Fruit fly (Drosophila melanogaster) ovary, adult (tissue): ENCODE measurements around the gene Yp1.

Experiments used
- CG17801 ChIP-seq: fragments of 200-800 bp; optimal IDR thresholded peaks from 2 replicates; lab custom pipeline; 2019; ENCODE audit warnings: missing biosample characterization, mild to moderate bottlenecking, missing genetic modification characterization, moderate library complexity; ENCODE audit not compliant: partially characterized antibody

The Yp1 gene

dm6 chrX:10053547-10053946 lies at the start of gene Yp1:
Yp1 (plus strand) TSS chrX:10053811.
- no peak for TF ChIP-seq CG17801 (GFP tag; lab: Kevin White, UChicago)

DNA sequence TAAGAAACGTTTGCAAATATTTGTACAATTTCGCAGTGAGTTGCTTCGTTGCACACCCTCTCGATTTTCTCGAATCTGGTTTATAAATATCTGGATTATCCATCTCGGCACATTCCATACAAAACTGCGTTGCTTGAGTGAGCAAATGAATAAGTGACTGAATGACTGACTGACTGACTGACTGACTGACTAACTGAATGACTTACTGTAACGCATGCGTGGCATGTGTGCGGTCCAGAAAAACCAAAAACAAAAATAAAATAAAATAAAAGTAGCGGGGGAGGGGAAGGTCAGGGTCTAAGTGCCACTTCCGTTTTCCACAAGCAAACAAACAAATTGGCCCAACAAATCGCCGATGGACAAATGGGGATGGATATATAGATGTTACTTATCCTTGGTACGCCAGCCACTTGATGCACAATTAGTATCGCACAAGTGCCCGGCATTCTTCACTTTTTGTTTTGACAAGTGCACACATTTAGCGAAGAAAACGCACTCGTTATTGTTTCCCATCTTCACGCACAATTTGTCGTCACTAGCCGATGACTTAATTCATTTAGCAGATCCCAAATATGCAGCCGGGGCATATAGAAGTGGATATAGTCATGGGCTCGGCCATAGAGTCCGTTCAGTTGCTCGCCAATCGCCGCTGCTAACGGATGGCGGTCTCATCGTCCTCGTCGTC lies 44.9 kb upstream of the Yp1 start, which contains the start of gene CG33557:
TSS of gene CG33557 (plus strand) at position 635 of the 685 bp plus-strand sequence.
- no peak for TF ChIP-seq CG17801 (GFP tag; lab: Kevin White, UChicago)

DNA sequence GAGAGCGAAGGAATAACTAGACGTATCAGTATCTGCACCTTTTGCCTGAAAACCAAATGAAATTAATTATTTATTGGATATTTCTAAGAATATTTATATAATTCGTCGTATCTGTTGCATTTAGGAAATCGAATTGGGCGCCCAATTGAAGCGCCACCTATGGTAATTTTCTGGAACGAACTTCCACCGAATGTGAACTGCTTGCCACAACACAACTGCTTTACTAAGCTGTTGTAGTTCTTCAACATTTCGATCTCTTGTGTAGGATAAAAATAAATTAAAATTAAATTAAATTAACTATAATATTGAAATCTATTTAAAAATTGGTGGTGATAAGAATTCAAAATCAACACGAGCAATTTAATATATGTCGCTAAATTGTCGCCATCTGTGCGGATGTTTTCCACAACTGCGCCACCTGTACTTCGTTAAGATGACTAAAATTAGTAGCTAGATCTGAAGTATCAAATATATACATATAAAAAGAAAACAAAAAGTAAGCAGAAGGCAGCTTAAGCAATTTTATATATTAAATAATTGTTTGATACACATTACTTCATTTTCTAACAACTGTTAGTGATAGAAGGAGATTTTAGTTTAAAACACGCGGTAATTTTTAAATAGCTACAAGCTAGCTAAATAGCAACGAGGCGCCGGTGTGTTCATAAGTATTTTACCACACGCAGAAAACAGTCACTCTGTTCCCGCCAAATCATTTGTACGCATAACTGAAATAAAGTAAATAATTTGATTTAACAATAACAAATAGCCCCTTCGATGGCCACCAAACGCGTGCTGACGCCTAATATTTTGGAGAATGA lies 43.6 kb upstream of the Yp1 start, which contains the start of gene Dna2:
TSS of gene Dna2 (plus strand) at position 688 of the 821 bp plus-strand sequence.
- TF ChIP-seq CG17801 (GFP tag; lab: Kevin White, UChicago): no peak

dm6 chrX:10014738-10015703 lies 38.6 kb upstream of the Yp1 start:
- TF ChIP-seq CG17801 (GFP tag; lab: Kevin White, UChicago): no peak

DNA sequence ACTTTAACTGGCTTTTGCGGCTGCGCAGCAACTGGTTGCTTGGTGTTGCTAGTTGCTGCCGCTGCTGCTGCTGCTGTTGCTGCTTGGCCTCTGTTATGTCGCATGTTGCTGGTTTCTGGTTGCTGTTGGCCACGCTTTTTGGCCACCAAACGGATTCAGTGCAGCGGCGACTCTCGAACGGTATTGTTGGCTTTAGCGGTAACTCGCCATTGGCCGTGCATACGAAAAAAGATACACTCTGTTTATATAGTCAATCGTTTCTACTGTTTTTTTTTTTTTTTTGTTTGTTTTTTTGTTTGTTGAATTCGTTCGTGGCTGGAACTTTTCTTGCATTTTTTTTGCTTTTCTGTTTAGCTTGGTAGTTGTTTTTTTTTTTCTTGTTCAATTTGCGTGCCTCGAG lies 36.9 kb upstream of the Yp1 start, which contains the start of gene Cht6:
TSS of gene Cht6 (plus strand) at position 122 of the 400 bp plus-strand sequence.
- no peak for TF ChIP-seq CG17801 (GFP tag; lab: Kevin White, UChicago)

- TF ChIP-seq CG17801 (GFP tag; lab: Kevin White, UChicago): no peak
Measured at dm6 chrX:10020857-10021256, 32.8 kb upstream of the Yp1 start.

DNA sequence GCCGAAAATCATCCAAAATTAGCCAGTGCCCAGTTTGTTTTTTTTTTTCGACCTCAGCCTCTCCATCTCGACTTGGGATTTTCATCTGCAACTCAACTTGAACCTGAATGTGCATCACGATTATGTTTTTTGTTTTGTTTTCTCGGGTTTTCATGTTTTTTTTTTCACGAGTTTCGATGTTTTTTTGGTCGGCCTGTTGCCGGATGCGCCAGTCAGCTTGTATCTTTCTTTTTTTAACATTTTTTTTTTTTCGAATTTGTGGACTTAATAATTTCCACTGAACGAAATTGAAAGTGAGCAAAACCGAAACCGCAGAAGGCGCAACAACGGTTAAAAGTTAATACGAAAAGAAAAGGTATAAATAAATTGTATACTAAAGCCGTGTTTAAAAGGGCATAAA lies 31.8 kb upstream of the Yp1 start:
- no peak for TF ChIP-seq CG17801 (GFP tag; lab: Kevin White, UChicago)

DNA sequence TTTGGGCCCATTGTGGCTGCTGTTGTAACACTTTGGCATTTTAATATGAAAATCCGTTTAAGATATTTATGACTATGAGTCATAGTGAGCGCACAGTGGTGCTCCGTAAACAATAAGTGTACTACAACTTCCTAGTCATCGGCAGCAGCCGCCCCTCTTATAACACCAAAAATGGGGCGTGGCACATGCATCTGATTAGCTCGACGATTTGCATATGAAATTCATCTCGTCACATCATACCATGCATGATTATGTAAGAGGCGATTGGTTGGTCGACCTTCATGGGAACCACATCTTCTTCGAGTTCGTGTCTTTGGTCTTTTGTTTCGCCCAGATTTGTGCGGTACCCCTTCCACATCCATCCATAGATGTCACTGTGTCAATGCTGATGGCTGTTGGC lies 23.9 kb upstream of the Yp1 start:
- no peak for TF ChIP-seq CG17801 (GFP tag; lab: Kevin White, UChicago)

dm6 chrX:10039528-10039927 lies 14.1 kb upstream of the Yp1 start:
- no peak for TF ChIP-seq CG17801 (GFP tag; lab: Kevin White, UChicago)

DNA sequence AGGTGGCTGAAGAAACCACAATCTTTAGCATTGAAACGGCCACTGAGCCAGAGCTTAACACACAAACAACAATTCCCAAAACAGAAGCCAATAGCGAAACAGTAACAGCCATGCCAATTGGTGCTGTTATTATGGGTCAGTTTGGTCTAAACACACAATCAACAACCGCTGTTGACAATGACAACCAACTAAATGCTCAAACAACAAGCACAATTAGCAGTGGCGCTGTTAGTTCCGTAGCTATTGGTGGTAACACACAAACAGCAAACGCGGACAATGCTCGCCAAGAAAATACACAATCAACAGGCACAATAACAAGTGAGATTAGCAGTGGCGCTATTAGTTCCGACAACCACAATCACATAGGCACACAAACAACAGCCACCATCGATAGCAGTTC lies 9.7 kb upstream of the Yp1 start:
- TF ChIP-seq CG17801 (GFP tag; lab: Kevin White, UChicago): no peak

dm6 chrX:10045763-10046162 lies 7.8 kb upstream of the Yp1 start:
- TF ChIP-seq CG17801 (GFP tag; lab: Kevin White, UChicago): peak; percentile 44

DNA sequence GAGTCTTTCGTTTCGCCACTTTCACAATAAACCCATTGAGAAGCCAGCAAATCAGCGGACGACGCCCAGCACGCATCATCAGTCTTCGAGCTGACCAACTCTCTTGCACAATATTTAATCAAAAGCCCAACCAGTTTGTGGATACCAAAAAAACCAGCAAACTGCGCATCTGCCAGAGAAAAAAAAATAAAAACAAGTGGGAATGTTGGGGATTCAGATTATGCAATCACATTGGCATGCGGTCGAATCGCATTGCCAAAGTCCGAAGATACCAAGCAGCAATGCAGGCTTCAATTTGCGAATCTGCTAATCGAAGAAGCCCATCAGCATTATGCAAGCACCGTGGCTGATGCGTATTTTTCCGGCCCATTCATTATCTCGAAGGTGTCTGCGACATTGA lies 6.9 kb upstream of the Yp1 start:
- TF ChIP-seq CG17801 (GFP tag; lab: Kevin White, UChicago): no peak

dm6 chrX:10047961-10048360 lies 5.7 kb upstream of the Yp1 start:
- TF ChIP-seq CG17801 (GFP tag; lab: Kevin White, UChicago): no peak

DNA sequence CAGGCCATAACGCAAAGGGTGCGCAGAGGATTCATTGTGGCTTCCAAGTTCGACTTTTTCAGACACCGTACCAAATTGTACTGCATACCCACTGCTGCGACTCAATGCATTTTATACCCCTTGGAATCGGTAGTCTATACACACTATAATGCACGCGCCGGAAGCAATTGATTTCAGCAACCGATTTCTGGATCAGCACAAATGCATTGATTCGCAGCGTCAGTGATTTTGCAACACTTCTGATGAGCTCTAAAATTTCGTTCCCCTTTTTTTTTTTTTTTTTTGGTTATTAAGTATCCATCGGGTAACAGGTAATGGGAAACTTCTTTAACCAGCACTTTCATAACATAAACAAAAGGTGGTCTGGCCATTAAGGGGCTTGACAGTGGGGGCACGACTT lies 1.1 kb upstream of the Yp1 start, which contains the start of gene Yp2:
TSS of gene Yp2 (minus strand) at position 88 of the 400 bp plus-strand sequence.
- peak; percentile 15 for TF ChIP-seq CG17801 (GFP tag; lab: Kevin White, UChicago)
